Worm (Caenorhabditis elegans) whole organism, L4 larva: Measurements from ENCODE around the gene eif-3.L.
A peak's percentile ranks its signal among the peaks of the same experiment; 100 is the strongest.

Source experiments
- ama-1 ChIP-seq: fragments of 150-350 bp; optimal IDR thresholded peaks from 2 replicates; lab custom pipeline; 2014; ENCODE audit warnings: inconsistent platforms, mixed read lengths
- ceh-62 ChIP-seq: sonication (generic microtip); optimal IDR thresholded peaks from 2 replicates; lab custom pipeline; 2017; ENCODE audit warnings: missing biosample characterization, missing genetic modification characterization
- dmd-6 ChIP-seq: fragments of 200-800 bp; sonication (Bioruptor generic); IDR thresholded peaks from 2 replicates; pipeline ENCODE4 v1.3.6; 2022; ENCODE audit warnings: missing genetic modification reagents, missing genetic modification characterization, missing compliant biosample characterization
- egl-27 ChIP-seq: sonication (generic microtip); optimal IDR thresholded peaks from 3 replicates; lab custom pipeline; 2017; ENCODE audit warnings: missing biosample characterization, missing genetic modification reagents, missing genetic modification characterization
- jun-1 ChIP-seq: fragments of 150-350 bp; optimal IDR thresholded peaks from 2 replicates; lab custom pipeline; 2014; ENCODE audit warnings: missing biosample characterization, missing genetic modification reagents, missing genetic modification characterization
- lin-15B ChIP-seq: fragments of 150-350 bp; sonication (generic microtip); optimal IDR thresholded peaks from 3 replicates; lab custom pipeline; 2014; ENCODE audit warnings: missing biosample characterization, missing genetic modification characterization
- pha-4 ChIP-seq, 2 experiments: fragments of 150-350 bp in 1 of 2; fragments of 200-800 bp in 1 of 2; sonication (Bioruptor generic) in 1 of 2; IDR thresholded peaks in 1 of 2; optimal IDR thresholded peaks in 1 of 2; 2 replicates each; pipeline versions ENCODE4 v1.3.6 to Lab custom; 2014 to 2022; ENCODE audit warnings: missing genetic modification characterization in 2 of 2, missing genetic modification reagents in 2 of 2, missing biosample characterization in 1 of 2, missing compliant biosample characterization in 1 of 2
- snpc-4 ChIP-seq: fragments of 150-350 bp; optimal IDR thresholded peaks from 2 replicates; lab custom pipeline; 2014; ENCODE audit warnings: missing biosample characterization, missing genetic modification characterization
- ztf-11 ChIP-seq: fragments of 150-350 bp; optimal IDR thresholded peaks from 2 replicates; lab custom pipeline; 2014; ENCODE audit warnings: missing biosample characterization, missing genetic modification characterization

ce11 chrII:5619298-5619697 is 3.0 kb downstream of the eif-3.L start, which contains the start of gene dhs-6:
- TF ChIP-seq ama-1 (lab: Kevin White, UChicago): peak; percentile 5
- TF ChIP-seq lin-15B (tag; lab: Kevin White, UChicago): no peak
- no peak for TF ChIP-seq snpc-4 (tag; lab: Kevin White, UChicago)
- no peak for TF ChIP-seq ceh-62 (tag; lab: Kevin White, UChicago)
- TF ChIP-seq ztf-11 (tag; lab: Kevin White, UChicago): no peak
- TF ChIP-seq egl-27 (tag; lab: Kevin White, UChicago): no peak
- no peak for TF ChIP-seq jun-1
- TF ChIP-seq dmd-6 (GFP tag; lab: Robert Waterston, UW): no peak
- no peak for TF ChIP-seq pha-4 (GFP tag; IDR thresholded peaks at IDR 0.05; lab: Robert Waterston, UW)
- no peak for TF ChIP-seq pha-4 (tag; optimal IDR thresholded peaks at IDR 0.05; lab: Kevin White, UChicago)
